Worm (Caenorhabditis elegans): Measurements from ENCODE around the gene col-2.

The col-2 gene

DNA sequence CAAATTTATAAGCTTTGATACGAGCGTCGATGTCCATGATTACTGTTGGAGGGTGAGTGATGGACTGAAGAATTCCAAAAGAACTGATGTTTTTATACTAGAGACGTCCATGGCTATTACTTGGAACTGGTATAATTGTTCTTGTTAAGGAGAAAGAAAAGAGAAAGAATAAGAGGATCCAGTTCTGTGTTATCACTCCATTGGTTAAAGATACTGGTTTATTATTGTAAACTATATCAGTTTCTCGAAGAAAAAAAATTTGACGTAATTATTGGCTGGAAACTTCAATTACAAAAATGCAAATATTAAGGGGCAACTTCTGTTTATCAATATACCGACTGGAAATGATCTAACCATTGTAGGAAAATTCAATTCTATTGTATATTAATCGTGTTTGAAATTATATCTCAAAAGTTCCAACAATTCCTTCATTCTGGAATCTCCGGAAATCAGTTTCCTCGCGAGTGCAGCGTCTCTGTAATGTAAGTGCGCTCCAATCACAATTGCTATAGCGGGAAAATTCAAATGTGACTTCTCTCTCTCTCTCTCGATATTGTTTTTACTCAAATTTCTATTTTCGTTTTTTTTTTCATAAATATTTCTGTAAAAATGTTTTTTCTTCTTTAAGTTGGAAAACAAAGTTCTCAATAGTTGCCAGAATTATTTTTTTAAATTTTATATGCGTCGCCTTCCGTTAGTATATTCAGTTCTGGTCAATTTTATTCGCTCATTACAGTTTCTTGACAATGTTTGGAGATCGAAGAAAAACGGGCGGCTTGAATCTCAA is at the start of gene col-2, which contains the start of gene ndc-80:
TSS of gene col-2 (minus strand) at position 51 of the 787 bp plus-strand sequence.
TSS of gene ndc-80 (plus strand) at position 737 of the 787 bp plus-strand sequence.
- TF ChIP-seq nhr-43 (tag; optimal IDR thresholded peaks at IDR 0.05; ENCODE audit: poor library complexity, severe bottlenecking) (peak; percentile 74), pqm-1 (tag; optimal IDR thresholded peaks at IDR 0.05) (peak; percentile 17), fkh-10 (GFP tag; optimal IDR thresholded peaks at IDR 0.05) (peak; percentile 23), ama-1 (optimal IDR thresholded peaks at IDR 0.05) (no peak), egl-5 (tag; optimal IDR thresholded peaks at IDR 0.05) (no peak), R02D3.7 (tag; optimal IDR thresholded peaks at IDR 0.05) (peak; percentile 71), sea-2 (GFP tag; optimal IDR thresholded peaks at IDR 0.05) (no peak), jun-1 (tag; optimal IDR thresholded peaks at IDR 0.05) (peak; percentile 10), mdl-1 (tag; optimal IDR thresholded peaks at IDR 0.05) (no peak), ceh-82 (tag; optimal IDR thresholded peaks at IDR 0.05) (no peak), ztf-4 (tag; optimal IDR thresholded peaks at IDR 0.05) (no peak), nhr-23 (tag; optimal IDR thresholded peaks at IDR 0.05) (peak; percentile 54), nhr-28 (tag; optimal IDR thresholded peaks at IDR 0.05) (no peak), nhr-76 (tag; optimal IDR thresholded peaks at IDR 0.05) (no peak), nhr-77 (tag; optimal IDR thresholded peaks at IDR 0.05) (no peak), fkh-2 (tag; optimal IDR thresholded peaks at IDR 0.05) (no peak), nhr-12 (tag; optimal IDR thresholded peaks at IDR 0.05) (no peak), nfya-1 (tag; optimal IDR thresholded peaks at IDR 0.05; ENCODE audit: insufficient read depth) (peak; percentile 84), skn-1 (tag; optimal IDR thresholded peaks at IDR 0.05) (peak; percentile 4), snpc-4 (tag; optimal IDR thresholded peaks at IDR 0.05) (peak; percentile 36), lin-39 (tag; optimal IDR thresholded peaks at IDR 0.05) (peak; percentile 70), nhr-11 (tag; optimal IDR thresholded peaks at IDR 0.05) (no peak), nhr-25 (tag; optimal IDR thresholded peaks at IDR 0.05) (peak; percentile 70), ZK546.5 (tag; optimal IDR thresholded peaks at IDR 0.05) (no peak), pha-4 (tag; optimal IDR thresholded peaks at IDR 0.05) (no peak), elt-2 (tag; optimal IDR thresholded peaks at IDR 0.05) (no peak), ceh-28 (tag; optimal IDR thresholded peaks at IDR 0.05) (no peak), unc-62 (GFP tag; optimal IDR thresholded peaks at IDR 0.05) (no peak), lin-15B (tag; optimal IDR thresholded peaks at IDR 0.05) (peak; percentile 93), egl-27 (tag; optimal IDR thresholded peaks at IDR 0.05) (no peak)

DNA sequence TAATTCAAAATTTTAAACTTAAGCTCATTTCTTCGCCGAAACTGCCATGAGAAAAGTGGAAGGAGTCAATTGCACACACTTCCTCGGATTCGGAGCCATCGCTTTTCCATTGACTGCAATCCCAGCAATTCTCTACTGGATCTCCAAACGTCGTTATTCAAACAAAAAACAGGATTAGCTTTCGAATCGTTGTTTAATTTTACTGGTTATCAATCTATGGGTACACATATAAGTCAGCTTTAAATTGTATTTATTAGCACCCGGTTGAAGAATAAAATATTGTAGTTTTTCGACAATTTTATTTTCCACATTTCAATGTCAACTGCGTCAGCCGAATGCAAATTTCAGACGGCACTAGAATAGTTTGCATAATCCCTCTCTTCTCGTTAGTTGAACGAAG is 44.7 kb upstream of the col-2 start, which contains the start of gene glt-3:
TSS of gene glt-3 (plus strand) at position 301 of the 400 bp plus-strand sequence.
- TF ChIP-seq pqm-1 (tag; optimal IDR thresholded peaks at IDR 0.05), result no peak
- no peak for TF ChIP-seq nhr-11 (tag; optimal IDR thresholded peaks at IDR 0.05)
- TF ChIP-seq mml-1 (tag; optimal IDR thresholded peaks at IDR 0.05), result no peak
- TF ChIP-seq nhr-12 (tag; optimal IDR thresholded peaks at IDR 0.05), result no peak
- TF ChIP-seq mdl-1 (tag; optimal IDR thresholded peaks at IDR 0.05), result no peak
- no peak for TF ChIP-seq snpc-4 (tag; optimal IDR thresholded peaks at IDR 0.05)
- TF ChIP-seq egl-5 (tag; optimal IDR thresholded peaks at IDR 0.05), result no peak
- no peak for TF ChIP-seq hmg-11 (tag; optimal IDR thresholded peaks at IDR 0.05)
- no peak for TF ChIP-seq ceh-28 (tag; optimal IDR thresholded peaks at IDR 0.05)
- TF ChIP-seq daf-12 (tag; optimal IDR thresholded peaks at IDR 0.05), result no peak
- no peak for TF ChIP-seq fkh-2 (tag; optimal IDR thresholded peaks at IDR 0.05)
- no peak for TF ChIP-seq sea-2 (GFP tag; optimal IDR thresholded peaks at IDR 0.05)
- TF ChIP-seq nhr-43 (tag; optimal IDR thresholded peaks at IDR 0.05; ENCODE audit: poor library complexity, severe bottlenecking), result no peak

DNA sequence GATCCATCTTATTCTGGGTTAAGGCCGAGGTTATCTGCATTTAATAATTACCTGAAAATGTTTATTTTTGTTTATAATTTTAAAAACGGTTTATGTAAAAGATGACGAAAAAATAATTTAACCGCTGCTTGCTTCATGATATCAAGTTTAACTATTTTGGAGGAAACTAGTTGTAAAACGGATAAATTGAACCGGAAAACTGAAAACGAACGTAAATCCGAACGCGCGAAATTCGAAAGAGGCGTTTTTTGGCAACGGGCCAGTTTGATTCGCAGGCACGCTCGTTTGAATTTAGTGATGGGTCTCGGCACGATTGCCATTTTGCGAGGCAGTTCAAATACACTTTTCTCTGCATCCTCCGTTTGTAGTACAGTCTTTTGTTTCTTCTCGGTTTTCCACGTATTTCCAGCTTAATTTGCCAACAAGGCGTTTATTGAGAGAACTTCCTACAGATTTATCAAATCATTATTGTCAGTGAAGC is 43.7 kb upstream of the col-2 start, which contains the start of the genes gtbp-1 and K08F4.3:
TSS of gene gtbp-1 (minus strand) at position 51 of the 481 bp plus-strand sequence.
TSS of gene K08F4.3 (plus strand) at position 352 of the 481 bp plus-strand sequence.
- peak; percentile 88 for TF ChIP-seq pha-4 (tag; optimal IDR thresholded peaks at IDR 0.05)
- no peak for TF ChIP-seq unc-62 (GFP tag; optimal IDR thresholded peaks at IDR 0.05)
- no peak for TF ChIP-seq zag-1 (tag; optimal IDR thresholded peaks at IDR 0.05)
- peak; percentile 20 for TF ChIP-seq R02D3.7 (tag; optimal IDR thresholded peaks at IDR 0.05)
- TF ChIP-seq ztf-4 (tag; optimal IDR thresholded peaks at IDR 0.05), result no peak
- TF ChIP-seq ZK546.5 (tag; optimal IDR thresholded peaks at IDR 0.05), result peak; percentile 51
- no peak for TF ChIP-seq elt-1 (tag; optimal IDR thresholded peaks at IDR 0.05)
- TF ChIP-seq nfya-1 (tag; optimal IDR thresholded peaks at IDR 0.05; ENCODE audit: insufficient read depth), result peak; percentile 90
- TF ChIP-seq ama-1 (optimal IDR thresholded peaks at IDR 0.05), result peak; percentile 23
- TF ChIP-seq fkh-10 (GFP tag; optimal IDR thresholded peaks at IDR 0.05), result no peak
- no peak for TF ChIP-seq ceh-9 (tag; optimal IDR thresholded peaks at IDR 0.05)
- TF ChIP-seq ceh-82 (tag; optimal IDR thresholded peaks at IDR 0.05), result peak; percentile 20
- peak; percentile 46 for TF ChIP-seq elt-2 (tag; optimal IDR thresholded peaks at IDR 0.05)
- no peak for TF ChIP-seq eor-1 (tag; optimal IDR thresholded peaks at IDR 0.05)
- TF ChIP-seq lin-39 (tag; optimal IDR thresholded peaks at IDR 0.05), result peak; percentile 77
- peak; percentile 42 for TF ChIP-seq snpc-4 (tag; optimal IDR thresholded peaks at IDR 0.05)
- TF ChIP-seq pqm-1 (tag; optimal IDR thresholded peaks at IDR 0.05), result peak; percentile 28
- TF ChIP-seq lin-15B (tag; optimal IDR thresholded peaks at IDR 0.05), result peak; percentile 94
- no peak for TF ChIP-seq ceh-28 (tag; optimal IDR thresholded peaks at IDR 0.05)
- TF ChIP-seq egl-5 (tag; optimal IDR thresholded peaks at IDR 0.05), result peak; percentile 94
- peak; percentile 28 for TF ChIP-seq nhr-43 (tag; optimal IDR thresholded peaks at IDR 0.05; ENCODE audit: poor library complexity, severe bottlenecking)
- TF ChIP-seq nhr-12 (tag; optimal IDR thresholded peaks at IDR 0.05), result no peak
- peak in 1 of 3 experiments; percentile 12 for TF ChIP-seq elt-3 (tag; optimal IDR thresholded peaks at IDR 0.05)
- TF ChIP-seq nhr-11 (tag; optimal IDR thresholded peaks at IDR 0.05), result no peak
- peak; percentile 81 for TF ChIP-seq nhr-25 (tag; optimal IDR thresholded peaks at IDR 0.05)

Data from whole organism, L3 larva.